Fruit fly (Drosophila melanogaster) whole organism, pupa: Measurements from ENCODE around the gene Ilp6.

Experiments
- CG10348 ChIP-seq: fragments of 200-800 bp; sonication (Bioruptor generic); IDR thresholded peaks from 2 replicates; pipeline ENCODE4 v1.3.6; 2022; ENCODE audit warnings: missing biosample characterization, missing genetic modification characterization
- CG13204 ChIP-seq: fragments of 200-800 bp; sonication (Bioruptor generic); optimal IDR thresholded peaks from 2 replicates; lab custom pipeline; 2018; ENCODE audit warnings: missing biosample characterization, mild to moderate bottlenecking, missing genetic modification characterization, moderate library complexity
- CG32121 ChIP-seq: fragments of 200-800 bp; sonication (Bioruptor generic); IDR thresholded peaks from 2 replicates; pipeline ENCODE4 v1.3.6; 2022; ENCODE audit warnings: missing biosample characterization, missing genetic modification characterization
- CG34367 ChIP-seq: fragments of 200-800 bp; sonication (Bioruptor generic); optimal IDR thresholded peaks from 2 replicates; lab custom pipeline; 2018; ENCODE audit warnings: missing biosample characterization, mild to moderate bottlenecking, missing genetic modification characterization
- CG9948 ChIP-seq: fragments of 200-800 bp; sonication (Bioruptor generic); optimal IDR thresholded peaks from 2 replicates; lab custom pipeline; 2018; ENCODE audit warnings: missing biosample characterization, mild to moderate bottlenecking, missing genetic modification characterization, moderate library complexity
- fd96Ca ChIP-seq: fragments of 200-800 bp; sonication (Bioruptor generic); IDR thresholded peaks from 3 replicates; pipeline ENCODE4 v1.3.6; 2022; ENCODE audit warnings: missing biosample characterization, missing genetic modification characterization

dm6 chrX:2291023-2291422, 43.4 kb downstream of the Ilp6 start:
- TF ChIP-seq CG10348 (GFP tag; lab: Robert Waterston, UW), result no peak
- TF ChIP-seq CG13204 (GFP tag; lab: Kevin White, UChicago), result no peak
- no peak for TF ChIP-seq CG9948 (tag; lab: Kevin White, UChicago)
- no peak for TF ChIP-seq CG32121 (GFP tag; lab: Robert Waterston, UW)
- TF ChIP-seq fd96Ca (GFP tag; lab: Robert Waterston, UW), result no peak
- no peak for TF ChIP-seq CG34367 (tag; lab: Kevin White, UChicago)
